Fruit fly (Drosophila melanogaster) whole organism, embryonic: ENCODE results near the gene Syt12.

Source experiments
- B-H1 ChIP-seq: fragments of 200-800 bp; sonication (Bioruptor generic); IDR thresholded peaks from 3 replicates; pipeline ENCODE4 v1.3.6; 2022; ENCODE audit warnings: missing biosample characterization, missing genetic modification characterization
- B-H2 ChIP-seq: fragments of 200-800 bp; sonication (Bioruptor generic); optimal IDR thresholded peaks from 2 replicates; lab custom pipeline; 2018; ENCODE audit warnings: missing biosample characterization, mild to moderate bottlenecking, missing genetic modification characterization
- Bgb ChIP-seq: fragments of 200-800 bp; sonication (Bioruptor generic); IDR thresholded peaks from 2 replicates; pipeline ENCODE4 v1.3.6; 2022; ENCODE audit warnings: missing biosample characterization, missing genetic modification characterization; ENCODE audit not compliant: partially characterized antibody
- CG1024 ChIP-seq: fragments of 200-800 bp; sonication (Bioruptor generic); IDR thresholded peaks from 2 replicates; pipeline ENCODE4 v1.3.6; 2022; ENCODE audit warnings: missing biosample characterization, missing genetic modification characterization
- CG14014 ChIP-seq: fragments of 200-800 bp; sonication (Bioruptor generic); IDR thresholded peaks from 2 replicates; pipeline ENCODE4 v1.3.6; 2022; ENCODE audit warnings: missing biosample characterization, missing genetic modification characterization
- CG14050 ChIP-seq: fragments of 200-800 bp; sonication (Bioruptor generic); IDR thresholded peaks from 3 replicates; pipeline ENCODE4 v1.3.6; 2022; ENCODE audit warnings: missing biosample characterization, missing genetic modification characterization
- CG15601 ChIP-seq: fragments of 200-800 bp; sonication (Bioruptor generic); optimal IDR thresholded peaks from 3 replicates; lab custom pipeline; 2019; ENCODE audit warnings: missing biosample characterization, mild to moderate bottlenecking, missing genetic modification characterization, moderate library complexity
- CG17186 ChIP-seq: fragments of 200-800 bp; sonication (Bioruptor generic); optimal IDR thresholded peaks from 3 replicates; lab custom pipeline; 2017; ENCODE audit warnings: missing biosample characterization, missing genetic modification reagents, missing genetic modification characterization
- CG17385 ChIP-seq: fragments of 200-800 bp; sonication (Bioruptor generic); optimal IDR thresholded peaks from 3 replicates; lab custom pipeline; 2018; ENCODE audit warnings: missing biosample characterization, mild to moderate bottlenecking, missing genetic modification characterization
- CG1792 ChIP-seq: fragments of 200-800 bp; sonication (Bioruptor generic); optimal IDR thresholded peaks from 2 replicates; lab custom pipeline; 2016; ENCODE audit warnings: missing biosample characterization, missing genetic modification characterization
- CG2120 ChIP-seq: fragments of 200-800 bp; sonication (Bioruptor generic); optimal IDR thresholded peaks from 3 replicates; lab custom pipeline; 2016; ENCODE audit warnings: missing biosample characterization, missing genetic modification characterization
- CG30020 ChIP-seq: fragments of 200-800 bp; optimal IDR thresholded peaks from 2 replicates; lab custom pipeline; 2019; ENCODE audit warnings: missing biosample characterization, mild to moderate bottlenecking, missing genetic modification characterization, moderate library complexity
- CG30431 ChIP-seq: fragments of 200-800 bp; sonication (Bioruptor generic); optimal IDR thresholded peaks from 2 replicates; lab custom pipeline; 2017; ENCODE audit warnings: missing biosample characterization, missing genetic modification characterization
- CG43689 ChIP-seq: fragments of 200-800 bp; sonication (Bioruptor generic); IDR thresholded peaks from 2 replicates; pipeline ENCODE4 v1.3.6; 2022; ENCODE audit warnings: missing biosample characterization, missing genetic modification characterization
- CG6254 ChIP-seq: fragments of 200-800 bp; sonication (Bioruptor generic); optimal IDR thresholded peaks from 3 replicates; lab custom pipeline; 2017; ENCODE audit warnings: mild to moderate bottlenecking, missing biosample characterization, missing genetic modification reagents, missing genetic modification characterization
- CG6272 ChIP-seq: fragments of 200-800 bp; sonication (Bioruptor generic); IDR thresholded peaks from 2 replicates; pipeline ENCODE4 v1.3.6; 2022; ENCODE audit warnings: missing biosample characterization, missing genetic modification characterization
- CG6683 ChIP-seq: fragments of 200-800 bp; sonication (Bioruptor generic); optimal IDR thresholded peaks from 2 replicates; lab custom pipeline; 2017; ENCODE audit warnings: missing biosample characterization, mild to moderate bottlenecking, missing genetic modification characterization, missing genetic modification reagents
- CG8089 ChIP-seq: fragments of 200-800 bp; sonication (Bioruptor generic); optimal IDR thresholded peaks from 3 replicates; lab custom pipeline; 2016; ENCODE audit warnings: missing biosample characterization, missing genetic modification characterization
- CG8281 ChIP-seq: fragments of 200-800 bp; sonication (Bioruptor generic); optimal IDR thresholded peaks from 2 replicates; lab custom pipeline; 2018; ENCODE audit warnings: missing biosample characterization, mild to moderate bottlenecking, missing genetic modification characterization, moderate library complexity
- CG8388 ChIP-seq: fragments of 200-800 bp; sonication (Bioruptor generic); optimal IDR thresholded peaks from 2 replicates; lab custom pipeline; 2019; ENCODE audit warnings: missing biosample characterization, mild to moderate bottlenecking, missing genetic modification characterization, moderate library complexity
- Drgx ChIP-seq: fragments of 200-800 bp; sonication (Bioruptor generic); IDR thresholded peaks from 2 replicates; pipeline ENCODE4 v1.3.6; 2022; ENCODE audit warnings: missing biosample characterization, missing genetic modification characterization
- Eip74EF ChIP-seq, 2 experiments: fragments of 200-800 bp in 1 of 2; fragments of >200 bp in 1 of 2; sonication (Bioruptor generic) in 1 of 2; optimal IDR thresholded peaks; 2 replicates each; lab custom pipeline; 2017 to 2019; ENCODE audit warnings: missing biosample characterization in 2 of 2, missing genetic modification characterization in 2 of 2, mild to moderate bottlenecking in 1 of 2, moderate library complexity in 1 of 2
- Fer2 ChIP-seq: fragments of 200-800 bp; sonication (Bioruptor generic); optimal IDR thresholded peaks from 2 replicates; lab custom pipeline; 2018; ENCODE audit warnings: missing biosample characterization, mild to moderate bottlenecking, missing genetic modification characterization, moderate library complexity
- Lhr ChIP-seq: fragments of 200-800 bp; sonication (Bioruptor generic); optimal IDR thresholded peaks from 3 replicates; lab custom pipeline; 2017; ENCODE audit warnings: mild to moderate bottlenecking, missing biosample characterization, missing genetic modification reagents, missing genetic modification characterization
- MBD-R2 ChIP-seq: fragments of 200-800 bp; sonication (Bioruptor generic); IDR thresholded peaks from 2 replicates; pipeline ENCODE4 v1.3.6; 2022; ENCODE audit warnings: missing biosample characterization, missing genetic modification characterization
- Max ChIP-seq: fragments of 200-800 bp; sonication (Bioruptor generic); optimal IDR thresholded peaks from 2 replicates; lab custom pipeline; 2016; ENCODE audit warnings: missing biosample characterization, mild to moderate bottlenecking, missing genetic modification characterization
- Ptx1 ChIP-seq: fragments of 200-800 bp; sonication (Bioruptor generic); IDR thresholded peaks from 2 replicates; pipeline ENCODE4 v1.3.6; 2022; ENCODE audit warnings: missing biosample characterization, missing genetic modification characterization
- Xrp1 ChIP-seq: fragments of 200-800 bp; sonication (Bioruptor generic); IDR thresholded peaks from 2 replicates; pipeline ENCODE4 v1.3.6; 2022; ENCODE audit warnings: missing biosample characterization, missing genetic modification characterization
- ase ChIP-seq: fragments of 200-800 bp; sonication (Bioruptor generic); IDR thresholded peaks from 3 replicates; pipeline ENCODE4 v1.3.6; 2022; ENCODE audit warnings: missing biosample characterization, missing genetic modification characterization
- ato ChIP-seq: fragments of 200-800 bp; sonication (Bioruptor generic); IDR thresholded peaks from 2 replicates; pipeline ENCODE4 v1.3.6; 2022; ENCODE audit warnings: missing biosample characterization, missing genetic modification characterization; ENCODE audit not compliant: partially characterized antibody
- bbx ChIP-seq: fragments of 200-800 bp; sonication (Bioruptor generic); IDR thresholded peaks from 2 replicates; pipeline ENCODE4 v1.3.6; 2022; ENCODE audit warnings: missing biosample characterization, missing genetic modification characterization; ENCODE audit not compliant: partially characterized antibody
- bowl ChIP-seq: fragments of 200-800 bp; sonication (Bioruptor generic); IDR thresholded peaks from 2 replicates; pipeline ENCODE4 v1.3.6; 2022; ENCODE audit warnings: missing biosample characterization, missing genetic modification characterization
- corto ChIP-seq: fragments of 200-800 bp; sonication (Bioruptor generic); optimal IDR thresholded peaks from 2 replicates; lab custom pipeline; 2016; ENCODE audit warnings: missing biosample characterization, mild to moderate bottlenecking, missing genetic modification characterization, moderate library complexity
- dmrt99B ChIP-seq: fragments of 200-800 bp; sonication (Bioruptor generic); optimal IDR thresholded peaks from 2 replicates; lab custom pipeline; 2018; ENCODE audit warnings: missing biosample characterization, mild to moderate bottlenecking, missing genetic modification characterization, moderate library complexity
- fd64A ChIP-seq: fragments of 200-800 bp; sonication (Bioruptor generic); optimal IDR thresholded peaks from 3 replicates; lab custom pipeline; 2018; ENCODE audit warnings: missing biosample characterization, mild to moderate bottlenecking, missing genetic modification characterization
- gfzf ChIP-seq: fragments of 200-800 bp; sonication (Bioruptor generic); optimal IDR thresholded peaks from 2 replicates; lab custom pipeline; 2016; ENCODE audit warnings: missing biosample characterization, mild to moderate bottlenecking, missing genetic modification characterization, moderate library complexity
- gt ChIP-seq: fragments of 200-800 bp; sonication (Bioruptor generic); IDR thresholded peaks from 2 replicates; pipeline ENCODE4 v1.3.6; 2022; ENCODE audit warnings: missing biosample characterization, missing genetic modification characterization
- hb ChIP-seq: fragments of 200-800 bp; sonication (Bioruptor generic); IDR thresholded peaks from 3 replicates; pipeline ENCODE4 v1.3.6; 2022; ENCODE audit warnings: missing biosample characterization, missing genetic modification characterization; ENCODE audit not compliant: partially characterized antibody
- her ChIP-seq: fragments of 200-800 bp; sonication (Bioruptor generic); optimal IDR thresholded peaks from 2 replicates; lab custom pipeline; 2016; ENCODE audit warnings: missing biosample characterization, missing genetic modification characterization
- insv ChIP-seq, 2 experiments: fragments of 200-800 bp; sonication (Bioruptor generic); optimal IDR thresholded peaks; 3 replicates each; lab custom pipeline; 2016 to 2018; ENCODE audit warnings: missing biosample characterization in 2 of 2, missing genetic modification characterization in 2 of 2
- jigr1 ChIP-seq: fragments of 200-800 bp; sonication (Bioruptor generic); IDR thresholded peaks from 3 replicates; pipeline ENCODE4 v1.3.6; 2022; ENCODE audit warnings: missing biosample characterization, missing genetic modification characterization
- nau ChIP-seq: fragments of 200-800 bp; sonication (Bioruptor generic); optimal IDR thresholded peaks from 3 replicates; lab custom pipeline; 2017; ENCODE audit warnings: missing biosample characterization, mild to moderate bottlenecking, missing genetic modification characterization, missing genetic modification reagents
- nerfin-1 ChIP-seq: fragments of 200-800 bp; sonication (Bioruptor generic); optimal IDR thresholded peaks from 3 replicates; lab custom pipeline; 2019; ENCODE audit warnings: missing biosample characterization, mild to moderate bottlenecking, missing genetic modification characterization, moderate library complexity
- pnt ChIP-seq: fragments of 200-800 bp; sonication (Bioruptor generic); optimal IDR thresholded peaks from 3 replicates; lab custom pipeline; 2016; ENCODE audit warnings: missing biosample characterization, missing genetic modification characterization
- scrt ChIP-seq: fragments of 200-800 bp; sonication (Bioruptor generic); optimal IDR thresholded peaks from 2 replicates; lab custom pipeline; 2018; ENCODE audit warnings: missing biosample characterization, mild to moderate bottlenecking, missing genetic modification characterization, moderate library complexity
- sisA ChIP-seq: fragments of 200-800 bp; sonication (Bioruptor generic); IDR thresholded peaks from 2 replicates; pipeline ENCODE4 v1.3.6; 2022; ENCODE audit warnings: missing biosample characterization, missing genetic modification characterization
- slou ChIP-seq: fragments of 200-800 bp; sonication (Bioruptor generic); optimal IDR thresholded peaks from 3 replicates; lab custom pipeline; 2016; ENCODE audit warnings: missing biosample characterization, missing genetic modification characterization
- tap ChIP-seq: fragments of 200-800 bp; optimal IDR thresholded peaks from 3 replicates; lab custom pipeline; 2019; ENCODE audit warnings: missing biosample characterization, mild to moderate bottlenecking, missing genetic modification characterization, moderate library complexity
- tgo ChIP-seq: fragments of 200-800 bp; sonication (Bioruptor generic); IDR thresholded peaks from 3 replicates; pipeline ENCODE4 v1.3.6; 2022; ENCODE audit warnings: missing biosample characterization, missing genetic modification characterization

Gene Syt12

DNA sequence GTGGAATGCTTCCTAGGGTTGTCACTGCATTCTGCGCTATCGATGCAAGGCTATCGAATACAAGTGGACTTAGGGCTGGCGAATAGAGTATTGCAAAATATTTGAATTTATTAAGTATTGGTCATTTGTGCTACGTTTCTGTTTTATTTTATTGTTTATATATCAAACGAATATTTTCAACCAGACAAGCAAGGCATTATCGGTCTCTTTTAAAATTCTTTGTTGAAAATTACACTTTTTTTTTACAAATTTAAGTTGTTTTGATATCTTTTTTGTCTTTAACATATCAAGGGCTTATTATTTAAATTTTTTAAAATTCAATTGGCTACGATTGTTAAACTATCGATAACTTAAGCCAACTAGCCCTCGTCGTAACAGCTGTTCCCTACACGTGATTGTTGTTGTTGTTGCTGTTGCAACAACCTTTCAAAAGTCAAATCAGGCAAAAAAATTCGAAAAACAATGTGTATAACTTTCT is 28.4 kb downstream of the Syt12 start, which contains the start of the genes Ype and CG1662 (continued):
- TF ChIP-seq CG8281 (tag; lab: Kevin White, UChicago): peak; percentile 19
- TF ChIP-seq pnt: peak; percentile 50
- peak; percentile 36 for TF ChIP-seq CG1792 (GFP tag; lab: Kevin White, UChicago)
- TF ChIP-seq Xrp1: peak; percentile 65
- peak; percentile 81 for TF ChIP-seq B-H2 (GFP tag; lab: Kevin White, UChicago)
- TF ChIP-seq insv (GFP tag; optimal IDR thresholded peaks at IDR 0.05; lab: Kevin White, UChicago): peak in 1 of 2 experiments; percentile 51
- peak; percentile 51 for TF ChIP-seq Bgb (GFP tag; lab: Robert Waterston, UW)
- TF ChIP-seq CG1024 (GFP tag; lab: Robert Waterston, UW): 0 out of 2 replicates have a peak, but pooled peaks have one; percentile 27
- peak; percentile 53 for TF ChIP-seq CG17186 (GFP tag; lab: Kevin White, UChicago)
- peak; percentile 16 for TF ChIP-seq CG6683
- TF ChIP-seq sisA (GFP tag; lab: Robert Waterston, UW): peak; percentile 62; the same call in 1 of the 2 replicates
- TF ChIP-seq gt (GFP tag; lab: Robert Waterston, UW): no peak
- TF ChIP-seq MBD-R2 (GFP tag; lab: Robert Waterston, UW): peak; percentile 45; the same call in 1 of the 2 replicates
- TF ChIP-seq ato (GFP tag; lab: Robert Waterston, UW): no peak
- TF ChIP-seq Eip74EF (GFP tag; optimal IDR thresholded peaks at IDR 0.05; lab: Kevin White, UChicago): no peak
- TF ChIP-seq her (GFP tag; lab: Kevin White, UChicago): no peak
- TF ChIP-seq CG2120 (GFP tag; lab: Kevin White, UChicago): peak; percentile 86
- TF ChIP-seq Fer2 (tag; lab: Kevin White, UChicago): peak; percentile 65
- TF ChIP-seq ase (GFP tag; lab: Robert Waterston, UW): peak; percentile 42; the same call in 1 of the 3 replicates
- no peak for TF ChIP-seq CG43689
- TF ChIP-seq CG30020 (tag; lab: Kevin White, UChicago): peak; percentile 65
- TF ChIP-seq slou (GFP tag; lab: Kevin White, UChicago): peak; percentile 58
- TF ChIP-seq Drgx (GFP tag; lab: Robert Waterston, UW): peak; percentile 32; the same call in 1 of the 2 replicates
- peak; percentile 66 for TF ChIP-seq nerfin-1 (tag; lab: Kevin White, UChicago)
- TF ChIP-seq tap: peak; percentile 41
- TF ChIP-seq CG8388 (GFP tag; lab: Kevin White, UChicago): peak; percentile 54
- peak; percentile 53 for TF ChIP-seq CG8089 (GFP tag; lab: Kevin White, UChicago)
- TF ChIP-seq CG14050: 0 out of 3 replicates have a peak, but pooled peaks have one; percentile 22
- 0 out of 3 replicates have a peak, but pooled peaks have one; percentile 16 for TF ChIP-seq hb (GFP tag; lab: Robert Waterston, UW)
- peak; percentile 66 for TF ChIP-seq tgo (GFP tag; lab: Robert Waterston, UW)
- TF ChIP-seq CG17385 (GFP tag; lab: Kevin White, UChicago): peak; percentile 60
- no peak; the same call in 1 of the 2 replicates for TF ChIP-seq bbx (GFP tag; lab: Robert Waterston, UW)
- peak; percentile 36 for TF ChIP-seq scrt
- no peak for TF ChIP-seq fd64A (GFP tag; lab: Kevin White, UChicago)
- TF ChIP-seq bowl (GFP tag; lab: Robert Waterston, UW): no peak
- TF ChIP-seq jigr1: peak; percentile 50; the same call in 1 of the 3 replicates
- TF ChIP-seq gfzf (GFP tag; lab: Kevin White, UChicago): no peak
- peak; percentile 24 for TF ChIP-seq CG30431 (GFP tag; lab: Kevin White, UChicago)
- TF ChIP-seq Max: peak; percentile 84
- TF ChIP-seq corto (GFP tag; lab: Kevin White, UChicago): peak; percentile 11
- peak; percentile 42 for TF ChIP-seq nau (GFP tag; lab: Kevin White, UChicago)
- TF ChIP-seq CG6272 (GFP tag; lab: Robert Waterston, UW): 0 out of 2 replicates have a peak, but pooled peaks have one; percentile 45
- peak; percentile 44; the same call in 1 of the 2 replicates for TF ChIP-seq CG14014 (GFP tag; lab: Robert Waterston, UW)
- peak; percentile 33 for TF ChIP-seq Lhr
- peak; percentile 67 for TF ChIP-seq CG15601 (tag; lab: Kevin White, UChicago)
- no peak for TF ChIP-seq CG6254 (GFP tag; lab: Kevin White, UChicago)
- TF ChIP-seq dmrt99B (tag; lab: Kevin White, UChicago): peak; percentile 67
- TF ChIP-seq B-H1 (GFP tag; lab: Robert Waterston, UW): no peak; the same call in 2 of the 3 replicates
- peak; percentile 78 for TF ChIP-seq Ptx1
